Fruit fly (Drosophila melanogaster) whole organism, wandering third instar larva: ENCODE results near the gene CG12877.

Experiments used
- Abd-B ChIP-seq: fragments of >200 bp; optimal IDR thresholded peaks from 2 replicates; lab custom pipeline; 2017; ENCODE audit warnings: missing biosample characterization, missing genetic modification characterization
- CG32264 ChIP-seq: fragments of 200-800 bp; sonication (Bioruptor generic); optimal IDR thresholded peaks from 2 replicates; lab custom pipeline; 2016; ENCODE audit warnings: missing biosample characterization, missing genetic modification characterization
- CrebA ChIP-seq: fragments of 200-800 bp; sonication (Bioruptor generic); optimal IDR thresholded peaks from 2 replicates; lab custom pipeline; 2016; ENCODE audit warnings: missing biosample characterization, mild to moderate bottlenecking, missing genetic modification characterization, borderline replicate concordance
- Dif ChIP-seq: fragments of 200-275, 200-300 bp; sonication (Bioruptor generic); optimal IDR thresholded peaks from 2 replicates; lab custom pipeline; 2018; ENCODE audit warnings: missing biosample characterization, missing genetic modification characterization; ENCODE audit not compliant: partially characterized antibody
- GATAd ChIP-seq: sonication (Bioruptor generic); optimal IDR thresholded peaks from 2 replicates; lab custom pipeline; 2016; ENCODE audit warnings: missing biosample characterization, missing genetic modification characterization
- HLH106 ChIP-seq: fragments of 200-800 bp; optimal IDR thresholded peaks from 3 replicates; lab custom pipeline; 2019; ENCODE audit warnings: missing biosample characterization, mild to moderate bottlenecking, missing genetic modification characterization, moderate library complexity
- Hnf4 ChIP-seq: fragments of 200-800 bp; sonication (Bioruptor generic); optimal IDR thresholded peaks from 2 replicates; lab custom pipeline; 2016; ENCODE audit warnings: missing biosample characterization, mild to moderate bottlenecking, missing genetic modification characterization
- Hr83 ChIP-seq: fragments of 200-300 bp; sonication (Bioruptor generic); optimal IDR thresholded peaks from 2 replicates; lab custom pipeline; 2016; ENCODE audit warnings: missing biosample characterization, mild to moderate bottlenecking, missing genetic modification characterization, moderate library complexity; ENCODE audit not compliant: poor library complexity, severe bottlenecking
- Jra ChIP-seq: sonication (Bioruptor generic); optimal IDR thresholded peaks from 2 replicates; lab custom pipeline; 2016; ENCODE audit warnings: missing biosample characterization, missing genetic modification characterization
- Myc ChIP-seq: fragments of >200 bp; optimal IDR thresholded peaks from 2 replicates; lab custom pipeline; 2017
- N ChIP-seq: fragments of >200 bp; optimal IDR thresholded peaks from 2 replicates; lab custom pipeline; 2018; ENCODE audit warnings: missing biosample characterization, missing external identifiers, missing genetic modification characterization
- Rel ChIP-seq, 2 experiments: fragments of 200-800 bp; sonication (Bioruptor generic) in 1 of 2; optimal IDR thresholded peaks; 2 replicates in 1 of 2; 3 replicates in 1 of 2; lab custom pipeline; 2016 to 2019; ENCODE audit warnings: mild to moderate bottlenecking in 2 of 2, missing biosample characterization in 2 of 2, missing genetic modification characterization in 2 of 2, moderate library complexity in 1 of 2
- Vsx2 ChIP-seq: fragments of 200-300, 225-300 bp; sonication (Bioruptor generic); optimal IDR thresholded peaks from 2 replicates; lab custom pipeline; 2018; ENCODE audit warnings: missing biosample characterization, missing genetic modification characterization; ENCODE audit not compliant: partially characterized antibody
- brk ChIP-seq: fragments of 200-800 bp; sonication (Bioruptor generic); optimal IDR thresholded peaks from 2 replicates; lab custom pipeline; 2016; ENCODE audit warnings: missing biosample characterization, mild to moderate bottlenecking, missing genetic modification characterization
- dmrt93B ChIP-seq: fragments of 200-800 bp; sonication (Bioruptor generic); optimal IDR thresholded peaks from 2 replicates; lab custom pipeline; 2018; ENCODE audit warnings: missing biosample characterization, mild to moderate bottlenecking, missing genetic modification characterization
- dsf ChIP-seq: sonication (Bioruptor generic); optimal IDR thresholded peaks from 2 replicates; lab custom pipeline; 2016; ENCODE audit warnings: missing biosample characterization, missing genetic modification characterization, borderline replicate concordance
- foxo ChIP-seq, 2 experiments: fragments of 200-800 bp; sonication (Bioruptor generic); optimal IDR thresholded peaks; 2 replicates in 1 of 2; 3 replicates in 1 of 2; lab custom pipeline; 2016 to 2017; ENCODE audit warnings: missing biosample characterization in 2 of 2, missing genetic modification characterization in 2 of 2
- h ChIP-seq: fragments of 200-800 bp; sonication (Bioruptor generic); optimal IDR thresholded peaks from 3 replicates; lab custom pipeline; 2016; ENCODE audit warnings: missing biosample characterization, mild to moderate bottlenecking, missing genetic modification characterization
- jim ChIP-seq: fragments of 175-275, 200-325 bp; sonication (Bioruptor generic); optimal IDR thresholded peaks from 2 replicates; lab custom pipeline; 2016; ENCODE audit warnings: missing biosample characterization, mild to moderate bottlenecking, missing genetic modification characterization
- lola ChIP-seq: fragments of >200 bp; optimal IDR thresholded peaks from 2 replicates; lab custom pipeline; 2017; ENCODE audit warnings: missing biosample characterization, missing genetic modification characterization
- psq ChIP-seq: fragments of 200-800 bp; sonication (Bioruptor generic); optimal IDR thresholded peaks from 3 replicates; lab custom pipeline; 2017; ENCODE audit warnings: missing biosample characterization, mild to moderate bottlenecking, missing genetic modification characterization, moderate library complexity
- rgr ChIP-seq: fragments of 200-800 bp; sonication (Bioruptor generic); optimal IDR thresholded peaks from 3 replicates; lab custom pipeline; 2016; ENCODE audit warnings: missing biosample characterization, mild to moderate bottlenecking, missing genetic modification characterization
- sage ChIP-seq: fragments of 200-800 bp; sonication (Bioruptor generic); optimal IDR thresholded peaks from 2 replicates; lab custom pipeline; 2016; ENCODE audit warnings: missing biosample characterization, mild to moderate bottlenecking, missing genetic modification characterization
- sv ChIP-seq: fragments of 200-800 bp; sonication (Bioruptor generic); optimal IDR thresholded peaks from 3 replicates; lab custom pipeline; 2016; ENCODE audit warnings: missing biosample characterization, missing genetic modification characterization
- tai ChIP-seq: sonication (Bioruptor generic); optimal IDR thresholded peaks from 2 replicates; lab custom pipeline; 2016; ENCODE audit warnings: missing biosample characterization, missing genetic modification characterization
- usp ChIP-seq: fragments of >200 bp; optimal IDR thresholded peaks from 2 replicates; lab custom pipeline; 2017; ENCODE audit warnings: missing biosample characterization, missing genetic modification characterization
- woc ChIP-seq: sonication (Bioruptor generic); optimal IDR thresholded peaks from 2 replicates; lab custom pipeline; 2016; ENCODE audit warnings: missing biosample characterization, mild to moderate bottlenecking, missing genetic modification characterization

The CG12877 gene

dm6 chr3R:27699540-27700228, 7.2 kb upstream of the CG12877 start, which contains the start of gene ALiX:
Gene ALiX, minus strand, starts transcription at chr3R:27700110.
- TF ChIP-seq brk (GFP tag; lab: Kevin White, UChicago) (no peak), sage (GFP tag; lab: Kevin White, UChicago) (no peak), psq (peak; percentile 70), Vsx2 (GFP tag; lab: Kevin White, UChicago) (no peak), Dif (GFP tag; lab: Kevin White, UChicago) (no peak), usp (no peak), jim (no peak), woc (GFP tag; lab: Kevin White, UChicago) (no peak), Rel (GFP tag; optimal IDR thresholded peaks at IDR 0.05; lab: Kevin White, UChicago) (no peak), Rel (tag; optimal IDR thresholded peaks at IDR 0.05; lab: Kevin White, UChicago) (peak; percentile 73)

dm6 chr3R:27700229-27700573, 6.7 kb upstream of the CG12877 start, which contains the start of gene btz:
Gene btz, plus strand, starts transcription at chr3R:27700361.
- peak; percentile 9 for TF ChIP-seq h (GFP tag; lab: Kevin White, UChicago)
- TF ChIP-seq CrebA (GFP tag; lab: Kevin White, UChicago), result no peak
- peak; percentile 44 for TF ChIP-seq psq
- peak; percentile 29 for TF ChIP-seq Myc (lab: Kevin White, UChicago)

DNA sequence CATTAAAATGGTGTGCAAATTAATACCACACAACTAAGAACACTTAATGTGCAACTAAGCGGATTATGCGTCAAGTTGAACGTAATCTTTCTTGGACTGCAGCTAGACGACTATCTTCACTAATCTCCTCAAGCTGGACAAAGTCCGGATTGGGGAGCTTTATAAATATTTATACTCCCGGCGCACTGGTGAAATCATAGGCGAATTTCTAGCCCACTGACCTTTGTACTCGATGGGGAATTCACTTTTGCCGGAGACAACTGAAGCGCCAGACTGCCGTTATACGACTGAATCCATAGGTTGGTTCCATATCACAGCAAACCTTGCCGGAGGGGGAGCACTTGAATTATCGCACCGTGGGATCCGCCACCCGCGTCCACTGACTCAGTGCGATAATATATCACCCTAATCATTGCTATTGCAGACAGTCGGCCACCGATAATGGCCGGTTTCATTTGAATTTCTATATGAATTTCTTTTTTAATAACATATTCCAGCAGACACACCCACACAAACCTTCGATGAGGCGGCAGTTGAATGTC, 790 bp upstream of the CG12877 start:
- TF ChIP-seq GATAd (GFP tag; lab: Kevin White, UChicago), result no peak
- TF ChIP-seq Rel (GFP tag; optimal IDR thresholded peaks at IDR 0.05; lab: Kevin White, UChicago), result no peak
- peak; percentile 97 for TF ChIP-seq Rel (tag; optimal IDR thresholded peaks at IDR 0.05; lab: Kevin White, UChicago)
- no peak for TF ChIP-seq Dif (GFP tag; lab: Kevin White, UChicago)
- TF ChIP-seq, all 38 proteins: peak for 1

DNA sequence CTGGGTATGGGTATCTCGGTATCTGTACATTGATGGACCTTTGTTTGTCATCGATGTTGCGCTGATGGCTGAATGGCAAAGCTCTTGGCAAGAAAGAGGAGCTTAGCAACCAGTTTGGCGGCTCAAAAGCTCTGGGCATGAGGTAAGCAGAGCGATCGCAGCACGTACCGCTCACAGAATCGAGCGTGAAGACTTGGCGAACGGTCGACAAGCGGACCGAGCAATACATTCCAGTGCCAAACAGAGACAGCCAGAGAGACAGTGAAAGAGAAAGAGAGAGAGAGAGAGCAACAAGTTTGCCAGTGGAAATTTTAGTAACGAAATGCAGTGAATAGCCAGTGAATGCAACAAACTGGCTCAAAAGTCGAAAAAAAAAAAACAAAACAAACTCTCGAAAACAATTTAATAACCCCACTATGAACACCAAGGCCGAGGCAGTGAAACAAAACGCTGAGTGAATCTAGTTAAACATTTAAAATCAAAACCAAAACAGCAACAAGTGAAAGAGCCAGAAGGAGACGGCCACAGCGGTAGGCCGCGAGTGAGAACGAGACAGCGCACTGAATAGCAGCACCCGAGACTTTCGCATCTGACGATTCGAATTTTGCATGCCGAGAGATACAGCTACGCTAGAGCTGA, 29.6 kb downstream of the CG12877 start, which contains the start of gene Ets98B:
Gene Ets98B, plus strand, starts transcription at position 172 of the 639 bp plus-strand sequence.
- no peak for TF ChIP-seq dmrt93B
- no peak for TF ChIP-seq GATAd (GFP tag; lab: Kevin White, UChicago)
- TF ChIP-seq h (GFP tag; lab: Kevin White, UChicago), result peak; percentile 14
- TF ChIP-seq brk (GFP tag; lab: Kevin White, UChicago), result no peak
- no peak for TF ChIP-seq HLH106 (tag; lab: Kevin White, UChicago)
- peak; percentile 56 for TF ChIP-seq Vsx2 (GFP tag; lab: Kevin White, UChicago)
- TF ChIP-seq psq, result peak; percentile 23
- TF ChIP-seq Dif (GFP tag; lab: Kevin White, UChicago), result peak; percentile 69
- no peak for TF ChIP-seq tai (GFP tag; lab: Kevin White, UChicago)
- peak in 1 of 2 experiments; percentile 5 for TF ChIP-seq foxo (GFP tag; optimal IDR thresholded peaks at IDR 0.05; lab: Kevin White, UChicago)

DNA sequence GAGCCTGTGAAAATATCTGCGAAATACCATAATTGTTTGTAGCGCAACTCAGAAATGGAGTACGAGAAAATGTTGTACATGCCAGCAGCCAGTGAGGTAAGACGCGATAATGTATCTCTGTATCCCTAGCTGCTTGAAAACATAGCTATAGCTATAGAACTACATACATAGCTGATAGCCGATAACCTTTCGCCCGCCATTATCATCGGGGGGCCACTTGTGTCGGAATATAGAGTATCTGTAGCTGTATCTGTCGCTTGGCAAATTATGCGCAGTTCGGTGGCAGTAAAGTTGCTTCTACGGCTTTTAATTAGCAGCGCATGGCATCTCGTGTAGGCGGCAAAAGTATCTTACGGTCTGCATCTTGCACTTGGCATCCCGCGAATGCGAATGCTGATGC, 30.1 kb downstream of the CG12877 start:
- TF ChIP-seq N (GFP tag; lab: Kevin White, UChicago) (no peak), dmrt93B (no peak), lola (GFP tag; lab: Kevin White, UChicago) (no peak), sv (GFP tag; lab: Kevin White, UChicago) (no peak), Hnf4 (GFP tag; lab: Kevin White, UChicago) (no peak), psq (no peak), foxo (GFP tag; optimal IDR thresholded peaks at IDR 0.05; lab: Kevin White, UChicago) (no peak), Hr83 (GFP tag; lab: Kevin White, UChicago) (no peak), rgr (GFP tag; lab: Kevin White, UChicago) (no peak), HLH106 (tag; lab: Kevin White, UChicago) (no peak), h (GFP tag; lab: Kevin White, UChicago) (no peak), Jra (no peak), Rel (GFP tag; optimal IDR thresholded peaks at IDR 0.05; lab: Kevin White, UChicago) (no peak), Rel (tag; optimal IDR thresholded peaks at IDR 0.05; lab: Kevin White, UChicago) (no peak), CG32264 (GFP tag; lab: Kevin White, UChicago) (no peak), Abd-B (GFP tag; lab: Kevin White, UChicago) (no peak), dsf (GFP tag; lab: Kevin White, UChicago) (no peak)
